Fruit fly (Drosophila melanogaster) whole organism, embryonic: Measurements from ENCODE around the gene tmod.
A peak's percentile ranks its signal among the peaks of the same experiment; 100 is the strongest.

Source experiments
- CG17568 ChIP-seq: fragments of 200-800 bp; sonication (Bioruptor generic); optimal IDR thresholded peaks from 2 replicates; lab custom pipeline; 2018; ENCODE audit warnings: missing biosample characterization, mild to moderate bottlenecking, missing genetic modification characterization, moderate library complexity
- CG18262 ChIP-seq: fragments of 200-800 bp; optimal IDR thresholded peaks from 3 replicates; lab custom pipeline; 2019; ENCODE audit warnings: missing biosample characterization, mild to moderate bottlenecking, missing genetic modification characterization, moderate library complexity
- PHDP ChIP-seq: fragments of 200-800 bp; sonication (Bioruptor generic); optimal IDR thresholded peaks from 3 replicates; lab custom pipeline; 2018; ENCODE audit warnings: missing biosample characterization, mild to moderate bottlenecking, missing genetic modification characterization, moderate library complexity

dm6 chr3R:30540196-30540595 is 7.8 kb downstream of the tmod start:
- peak; percentile 84 for TF ChIP-seq CG17568 (GFP tag; lab: Kevin White, UChicago)
- peak; percentile 83 for TF ChIP-seq CG18262 (tag; lab: Kevin White, UChicago)
- TF ChIP-seq PHDP (tag; lab: Kevin White, UChicago) = peak; percentile 93
